Worm (Caenorhabditis elegans) whole organism, mixed stage, embryonic: ENCODE data around the gene efn-4.

Experiments
- blmp-1 ChIP-seq: fragments of 150-350 bp; optimal IDR thresholded peaks from 2 replicates; lab custom pipeline; 2014; ENCODE audit warnings: missing biosample characterization, missing genetic modification characterization
- ces-1 ChIP-seq: fragments of 150-350 bp; optimal IDR thresholded peaks from 2 replicates; lab custom pipeline; 2014; ENCODE audit warnings: missing biosample characterization, missing genetic modification reagents, missing genetic modification characterization
- drap-1 ChIP-seq: fragments of 200-800 bp; sonication (Bioruptor generic); optimal IDR thresholded peaks from 3 replicates; lab custom pipeline; 2018; ENCODE audit warnings: mild to moderate bottlenecking, missing genetic modification characterization, missing compliant biosample characterization
- elt-1 ChIP-seq: sonication (generic microtip); optimal IDR thresholded peaks from 2 replicates; lab custom pipeline; 2017; ENCODE audit warnings: missing genetic modification characterization, mild to moderate bottlenecking, missing compliant biosample characterization, antibody characterized with exemption, moderate library complexity, borderline replicate concordance; ENCODE audit not compliant: insufficient read depth
- elt-3 ChIP-seq: fragments of 150-350 bp; optimal IDR thresholded peaks from 2 replicates; lab custom pipeline; 2014; ENCODE audit warnings: missing biosample characterization, missing genetic modification characterization
- mep-1 ChIP-seq: fragments of 150-350 bp; optimal IDR thresholded peaks from 2 replicates; lab custom pipeline; 2017; ENCODE audit warnings: missing biosample characterization, missing genetic modification reagents, missing genetic modification characterization, inconsistent platforms
- nhr-76 ChIP-seq: sonication (generic microtip); optimal IDR thresholded peaks from 2 replicates; lab custom pipeline; 2017; ENCODE audit warnings: missing biosample characterization, missing genetic modification characterization
- snpc-4 ChIP-seq: fragments of 150-350 bp; optimal IDR thresholded peaks from 2 replicates; lab custom pipeline; 2014; ENCODE audit warnings: missing biosample characterization, missing genetic modification characterization
- unc-62 ChIP-seq: fragments of 150-350 bp; optimal IDR thresholded peaks from 2 replicates; lab custom pipeline; 2014; ENCODE audit warnings: missing biosample characterization, missing genetic modification reagents, missing genetic modification characterization

DNA sequence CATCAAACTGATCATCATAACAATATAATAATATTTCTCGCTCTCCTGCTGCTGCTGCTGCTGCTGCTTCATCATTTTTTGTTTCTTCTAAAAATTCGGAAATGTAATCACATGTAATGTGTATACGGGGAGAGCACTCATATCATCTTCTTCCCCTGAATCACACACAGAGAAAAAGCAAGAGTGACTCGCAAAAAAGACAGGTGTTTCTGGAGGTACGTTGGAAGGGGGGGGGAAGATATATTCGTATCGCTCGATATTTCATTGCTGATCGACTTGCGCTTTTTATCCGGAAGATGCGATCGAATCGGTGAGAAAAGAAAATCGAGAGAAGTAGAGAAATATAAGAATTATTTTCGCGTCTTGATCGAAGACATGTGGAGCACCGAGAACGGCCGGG is 48.6 kb downstream of the efn-4 start:
- TF ChIP-seq nhr-76, result no peak
- TF ChIP-seq drap-1 (GFP tag; lab: Kevin White, UChicago), result no peak
- TF ChIP-seq snpc-4, result no peak
- TF ChIP-seq unc-62, result peak; percentile 60
- TF ChIP-seq elt-1 (tag; lab: Kevin White, UChicago), result no peak
- no peak for TF ChIP-seq ces-1 (GFP tag; lab: Kevin White, UChicago)
- no peak for TF ChIP-seq mep-1 (tag; lab: Kevin White, UChicago)
- no peak for TF ChIP-seq blmp-1 (tag; lab: Kevin White, UChicago)
- no peak for TF ChIP-seq elt-3 (tag; lab: Kevin White, UChicago)
